Fruit fly (Drosophila melanogaster) whole organism, pupa: ENCODE results near the gene CG31515.

Experiments used
- CG10348 ChIP-seq: fragments of 200-800 bp; sonication (Bioruptor generic); IDR thresholded peaks from 2 replicates; pipeline ENCODE4 v1.3.6; 2022; ENCODE audit warnings: missing biosample characterization, missing genetic modification characterization
- CG12605 ChIP-seq: fragments of 200-800 bp; sonication (Bioruptor generic); IDR thresholded peaks from 2 replicates; pipeline ENCODE4 v1.3.6; 2022; ENCODE audit warnings: missing biosample characterization, missing genetic modification characterization
- CG13204 ChIP-seq: fragments of 200-800 bp; sonication (Bioruptor generic); optimal IDR thresholded peaks from 2 replicates; lab custom pipeline; 2018; ENCODE audit warnings: missing biosample characterization, mild to moderate bottlenecking, missing genetic modification characterization, moderate library complexity
- CG17806 ChIP-seq: fragments of 200-800 bp; sonication (Bioruptor generic); optimal IDR thresholded peaks from 2 replicates; lab custom pipeline; 2018; ENCODE audit warnings: missing biosample characterization, mild to moderate bottlenecking, missing genetic modification characterization, moderate library complexity
- CG9948 ChIP-seq: fragments of 200-800 bp; sonication (Bioruptor generic); optimal IDR thresholded peaks from 2 replicates; lab custom pipeline; 2018; ENCODE audit warnings: missing biosample characterization, mild to moderate bottlenecking, missing genetic modification characterization, moderate library complexity
- Snoo ChIP-seq: fragments of 200-800 bp; sonication (Bioruptor generic); optimal IDR thresholded peaks from 3 replicates; lab custom pipeline; 2017; ENCODE audit warnings: missing biosample characterization, mild to moderate bottlenecking, missing genetic modification characterization, inconsistent platforms
- gl ChIP-seq: fragments of 200-800 bp; sonication (Bioruptor generic); optimal IDR thresholded peaks from 2 replicates; lab custom pipeline; 2018; ENCODE audit warnings: missing biosample characterization, mild to moderate bottlenecking, missing genetic modification characterization

- peak; percentile 24; the same call in 1 of the 2 replicates for TF ChIP-seq CG12605 (GFP tag; lab: Robert Waterston, UW)
- TF ChIP-seq Snoo (tag; lab: Kevin White, UChicago) = no peak
- no peak for TF ChIP-seq CG9948 (tag; lab: Kevin White, UChicago)
- no peak for TF ChIP-seq gl
- TF ChIP-seq CG10348 = peak; percentile 37; the same call in 1 of the 2 replicates
- TF ChIP-seq CG13204 (GFP tag; lab: Kevin White, UChicago) = no peak
- no peak for TF ChIP-seq CG17806 (tag; lab: Kevin White, UChicago)
Measured at dm6 chr3R:23398979-23399378, 10.3 kb upstream of the CG31515 start.
